Worm (Caenorhabditis elegans) whole organism, midembryonic: ENCODE results near the gene spig-1.

ENCODE experiments used
- flt-1 ChIP-seq: fragments of 200-800 bp; sonication (Bioruptor generic); IDR thresholded peaks from 2 replicates; pipeline ENCODE4 v1.3.6; 2022; ENCODE audit warnings: missing genetic modification characterization, missing compliant biosample characterization
- tab-1 ChIP-seq: fragments of 200-800 bp; sonication (Bioruptor generic); IDR thresholded peaks from 2 replicates; pipeline ENCODE4 v1.3.6; 2022; ENCODE audit warnings: missing genetic modification characterization, missing compliant biosample characterization
- ztf-23 ChIP-seq: fragments of 200-800 bp; sonication (Bioruptor generic); IDR thresholded peaks from 2 replicates; pipeline ENCODE4 v1.3.6; 2022; ENCODE audit warnings: missing genetic modification reagents, missing genetic modification characterization, missing compliant biosample characterization
- ztf-29 ChIP-seq: fragments of 200-800 bp; sonication (Bioruptor generic); IDR thresholded peaks from 2 replicates; pipeline ENCODE4 v1.3.6; 2022; ENCODE audit warnings: missing genetic modification reagents, missing genetic modification characterization, missing compliant biosample characterization

DNA sequence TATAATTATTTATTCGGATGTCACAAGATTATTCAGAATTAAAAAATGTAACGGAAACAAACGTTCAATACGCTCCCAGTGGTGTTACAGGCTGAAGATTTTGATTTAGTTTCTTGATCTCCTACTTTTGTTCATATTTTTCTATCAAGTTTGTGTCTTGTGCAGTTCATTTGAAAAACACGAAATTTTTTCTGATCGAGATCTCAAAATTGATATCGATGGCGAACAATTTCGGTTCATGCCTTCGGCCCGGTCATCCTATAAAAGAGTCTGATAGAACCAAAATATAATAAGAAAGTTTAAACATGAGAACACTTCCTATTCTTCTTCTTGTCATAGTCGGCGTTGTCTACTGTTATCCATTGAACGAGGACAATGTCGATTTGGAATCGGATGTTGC is 44.2 kb upstream of the spig-1 start, which contains the start of gene drd-10:
- TF ChIP-seq ztf-29 (GFP tag; lab: Robert Waterston, UW) (no peak), tab-1 (no peak), ztf-23 (GFP tag; lab: Robert Waterston, UW) (no peak), flt-1 (no peak)
